Fruit fly (Drosophila melanogaster) S2 (cell line): ENCODE results near the gene Kr-h2.

ENCODE experiments used
- CG8478 ChIP-seq: fragments of >200 bp; optimal IDR thresholded peaks from 2 replicates; lab custom pipeline; 2018
- CTCF ChIP-seq, 2 experiments: fragments of >200 bp; optimal IDR thresholded peaks; 2 replicates each; lab custom pipeline; 2018

dm6 chr2L:6034344-6034743 is 36.4 kb upstream of the Kr-h2 start, which contains the start of gene CG9109:
- TF ChIP-seq CTCF (optimal IDR thresholded peaks at IDR 0.05; lab: Kevin White, UChicago) (no peak), CG8478 (no peak)
